Worm (Caenorhabditis elegans) whole organism, mixed stage, embryonic: Measurements from ENCODE around the gene dhs-11.

Experiments used
- ceh-39 ChIP-seq: fragments of 150-350 bp; optimal IDR thresholded peaks from 2 replicates; lab custom pipeline; 2014; ENCODE audit warnings: missing biosample characterization, missing genetic modification characterization
- ces-1 ChIP-seq: fragments of 150-350 bp; optimal IDR thresholded peaks from 2 replicates; lab custom pipeline; 2014; ENCODE audit warnings: missing biosample characterization, missing genetic modification reagents, missing genetic modification characterization
- elt-3 ChIP-seq: fragments of 150-350 bp; optimal IDR thresholded peaks from 2 replicates; lab custom pipeline; 2014; ENCODE audit warnings: missing biosample characterization, missing genetic modification characterization
- nhr-237 ChIP-seq: fragments of 150-350 bp; optimal IDR thresholded peaks from 2 replicates; lab custom pipeline; 2014; ENCODE audit warnings: missing biosample characterization, missing genetic modification characterization
- nhr-76 ChIP-seq: sonication (generic microtip); optimal IDR thresholded peaks from 2 replicates; lab custom pipeline; 2017; ENCODE audit warnings: missing biosample characterization, missing genetic modification characterization
- sem-2 ChIP-seq: fragments of 200-800 bp; sonication (Bioruptor generic); optimal IDR thresholded peaks from 2 replicates; lab custom pipeline; 2018; ENCODE audit warnings: mild to moderate bottlenecking, missing genetic modification characterization, missing compliant biosample characterization
- snpc-4 ChIP-seq: fragments of 150-350 bp; optimal IDR thresholded peaks from 2 replicates; lab custom pipeline; 2014; ENCODE audit warnings: missing biosample characterization, missing genetic modification characterization
- unc-39 ChIP-seq: fragments of 150-350 bp; optimal IDR thresholded peaks from 2 replicates; lab custom pipeline; 2014; ENCODE audit warnings: missing biosample characterization, missing genetic modification characterization
- ztf-11 ChIP-seq: fragments of 150-350 bp; optimal IDR thresholded peaks from 2 replicates; lab custom pipeline; 2014; ENCODE audit warnings: missing biosample characterization, missing genetic modification characterization

DNA sequence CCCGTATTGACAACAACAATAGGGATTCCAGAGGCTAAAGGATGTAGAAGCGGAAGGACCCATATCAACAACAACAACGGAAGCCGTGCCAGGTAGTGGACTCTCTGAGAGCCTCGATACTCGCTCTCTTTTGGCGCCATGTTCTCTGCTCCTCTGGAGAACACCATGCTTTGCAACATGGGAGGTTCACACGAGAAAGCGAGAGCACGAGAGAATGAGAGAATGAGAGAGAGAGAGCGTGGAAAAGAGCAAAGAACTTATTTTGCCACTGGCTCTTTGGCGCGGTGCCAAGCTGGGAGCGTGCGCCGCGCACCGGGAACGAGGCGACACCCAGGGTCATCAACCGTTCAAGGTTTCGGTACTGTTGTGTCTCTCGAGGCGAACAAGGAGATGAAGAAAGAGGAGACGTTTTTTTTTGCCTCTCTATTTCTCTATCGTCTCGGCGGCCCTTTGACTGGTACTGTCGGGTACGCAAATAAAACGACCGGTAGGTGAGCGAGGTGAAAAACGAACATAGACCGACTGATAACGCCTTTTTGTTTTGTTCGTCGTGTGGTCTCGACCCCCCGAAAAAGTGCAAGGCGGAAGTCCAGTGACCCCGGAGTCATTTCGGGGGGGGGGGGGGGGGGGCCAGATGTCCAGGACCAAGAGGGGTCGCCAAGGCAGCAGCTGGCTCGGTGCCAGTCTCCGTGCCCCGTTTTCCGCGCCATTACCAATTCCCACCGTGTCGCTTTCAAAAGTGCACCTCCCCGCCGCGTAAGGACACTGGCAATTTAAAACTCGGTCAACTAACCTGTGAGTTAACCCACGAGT is 9.9 kb downstream of the dhs-11 start, which contains the start of gene Y39A1A.10:
- TF ChIP-seq ces-1 (GFP tag; lab: Kevin White, UChicago) (no peak), ceh-39 (tag; lab: Kevin White, UChicago) (no peak), ztf-11 (tag; lab: Kevin White, UChicago) (no peak), sem-2 (GFP tag; lab: Kevin White, UChicago) (no peak), unc-39 (tag; lab: Kevin White, UChicago) (no peak), snpc-4 (tag; lab: Kevin White, UChicago) (no peak), nhr-237 (tag; lab: Kevin White, UChicago) (no peak), elt-3 (tag; lab: Kevin White, UChicago) (no peak), nhr-76 (tag; lab: Kevin White, UChicago) (no peak)
